Worm (Caenorhabditis elegans) whole organism, L4 larva: ENCODE results near the gene ets-8.

Experiments used
- D1046.2 ChIP-seq: fragments of 200-800 bp; sonication (Bioruptor generic); IDR thresholded peaks from 2 replicates; pipeline ENCODE4 v1.3.6; 2022; ENCODE audit warnings: missing genetic modification characterization, missing compliant biosample characterization
- F26F4.8 ChIP-seq: fragments of 200-800 bp; sonication (Bioruptor generic); conservative IDR thresholded peaks from 2 replicates; pipeline ENCODE4 v1.3.6; 2022; ENCODE audit warnings: missing genetic modification characterization, missing compliant biosample characterization
- ZK546.5 ChIP-seq, 2 experiments: sonication (generic microtip); optimal IDR thresholded peaks; 2 replicates each; lab custom pipeline; 2017; ENCODE audit warnings: missing biosample characterization in 2 of 2, missing genetic modification characterization in 2 of 2
- aly-2 ChIP-seq: sonication (generic microtip); optimal IDR thresholded peaks from 2 replicates; lab custom pipeline; 2018; ENCODE audit warnings: missing biosample characterization, missing genetic modification characterization
- arid-1 ChIP-seq: fragments of 200-800 bp; sonication (Bioruptor generic); conservative IDR thresholded peaks from 2 replicates; pipeline ENCODE4 v1.3.6; 2022; ENCODE audit warnings: missing genetic modification reagents, missing genetic modification characterization, missing compliant biosample characterization
- ces-1 ChIP-seq: fragments of 150-350 bp; sonication (generic microtip); optimal IDR thresholded peaks from 4 replicates; lab custom pipeline; 2014; ENCODE audit warnings: missing biosample characterization, missing genetic modification reagents, missing genetic modification characterization
- daf-16 ChIP-seq, 3 experiments: sonication (generic microtip); optimal IDR thresholded peaks; 2 replicates each; lab custom pipeline; 2016 to 2017; ENCODE audit warnings: missing genetic modification characterization in 3 of 3, missing genetic modification reagents in 3 of 3, mild to moderate bottlenecking in 2 of 3, missing compliant biosample characterization in 2 of 3, missing biosample characterization in 1 of 3, moderate library complexity in 1 of 3
- daf-8 ChIP-seq: fragments of 200-800 bp; sonication (Bioruptor generic); IDR thresholded peaks from 2 replicates; pipeline ENCODE4 v1.3.6; 2022; ENCODE audit warnings: missing genetic modification characterization, missing compliant biosample characterization
- egl-43 ChIP-seq: fragments of 200-800 bp; sonication (Bioruptor generic); IDR thresholded peaks from 2 replicates; pipeline ENCODE4 v1.3.6; 2022; ENCODE audit warnings: missing genetic modification reagents, missing genetic modification characterization, missing compliant biosample characterization
- fos-1 ChIP-seq: fragments of 150-350 bp; optimal IDR thresholded peaks from 2 replicates; lab custom pipeline; 2014; ENCODE audit warnings: missing biosample characterization, missing genetic modification characterization
- hmg-1.1 ChIP-seq: fragments of 200-800 bp; sonication (Bioruptor generic); IDR thresholded peaks from 2 replicates; pipeline ENCODE4 v1.3.6; 2022; ENCODE audit warnings: missing genetic modification reagents, missing genetic modification characterization, missing compliant biosample characterization
- lin-13 ChIP-seq: fragments of 150-350 bp; optimal IDR thresholded peaks from 2 replicates; lab custom pipeline; 2014; ENCODE audit warnings: missing biosample characterization, missing genetic modification reagents, missing genetic modification characterization
- lin-29 ChIP-seq: fragments of 200-800 bp; sonication (Bioruptor generic); IDR thresholded peaks from 2 replicates; pipeline ENCODE4 v1.3.6; 2022; ENCODE audit warnings: missing genetic modification reagents, missing genetic modification characterization, missing compliant biosample characterization
- mdt-29 ChIP-seq: fragments of 200-800 bp; sonication (Bioruptor generic); IDR thresholded peaks from 2 replicates; pipeline ENCODE4 v1.3.6; 2022; ENCODE audit warnings: missing genetic modification reagents, missing genetic modification characterization, missing compliant biosample characterization
- mxl-3 ChIP-seq: fragments of 200-800 bp; sonication (Bioruptor generic); optimal IDR thresholded peaks from 2 replicates; lab custom pipeline; 2018; ENCODE audit warnings: mild to moderate bottlenecking, missing genetic modification characterization, missing compliant biosample characterization
- nhr-102 ChIP-seq: sonication (generic microtip); optimal IDR thresholded peaks from 2 replicates; lab custom pipeline; 2016; ENCODE audit warnings: mild to moderate bottlenecking, missing genetic modification characterization, moderate library complexity, missing compliant biosample characterization
- set-16 ChIP-seq: fragments of 200-800 bp; sonication (Bioruptor generic); IDR thresholded peaks from 2 replicates; pipeline ENCODE4 v1.3.6; 2022; ENCODE audit warnings: missing genetic modification reagents, missing genetic modification characterization, missing compliant biosample characterization
- vab-7 ChIP-seq: fragments of 200-800 bp; sonication (Bioruptor generic); IDR thresholded peaks from 2 replicates; pipeline ENCODE4 v1.3.6; 2022; ENCODE audit warnings: missing genetic modification reagents, missing genetic modification characterization, missing compliant biosample characterization
- ztf-7 ChIP-seq: fragments of 150-350 bp; optimal IDR thresholded peaks from 2 replicates; lab custom pipeline; 2014; ENCODE audit warnings: missing biosample characterization, missing genetic modification characterization

The ets-8 gene

ce11 chrIV:1121511-1121910 is 38.8 kb downstream of the ets-8 start:
- TF ChIP-seq fos-1 (tag; lab: Kevin White, UChicago) (no peak), set-16 (GFP tag; lab: Robert Waterston, UW) (peak; percentile 91), egl-43 (GFP tag; lab: Robert Waterston, UW) (0 out of 2 replicates have a peak, but pooled peaks have one; percentile 37)

DNA sequence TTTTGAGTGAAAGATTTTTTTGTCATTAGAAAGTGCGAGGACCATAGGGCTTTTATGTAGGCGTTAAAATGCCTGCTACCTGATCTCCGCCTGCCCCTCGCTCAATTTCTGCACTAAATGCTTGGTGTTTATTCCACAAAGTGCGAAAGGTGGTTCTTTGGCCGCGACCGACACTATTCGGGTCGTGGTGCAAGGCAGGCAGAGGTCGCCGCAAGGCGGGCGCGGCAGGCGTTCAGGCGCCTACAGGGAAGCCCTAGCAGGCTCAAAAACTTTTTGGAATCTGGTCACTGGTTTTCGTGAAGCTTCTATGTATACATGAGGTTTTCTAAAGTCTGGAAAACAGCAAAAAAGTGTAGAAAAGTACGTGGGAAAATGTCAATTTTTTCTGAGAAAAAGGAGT is 39.4 kb downstream of the ets-8 start:
- TF ChIP-seq D1046.2 = peak; percentile 85; the same call in 1 of the 2 replicates
- TF ChIP-seq aly-2 (tag; lab: Kevin White, UChicago) = no peak
- no peak for TF ChIP-seq ZK546.5 (tag; optimal IDR thresholded peaks at IDR 0.05; lab: Kevin White, UChicago)
- TF ChIP-seq set-16 (GFP tag; lab: Robert Waterston, UW) = peak; percentile 61
- 0 out of 2 replicates have a peak, but pooled peaks have one; percentile 22 for TF ChIP-seq egl-43 (GFP tag; lab: Robert Waterston, UW)
- TF ChIP-seq F26F4.8 (GFP tag; lab: Robert Waterston, UW) = 0 out of 2 replicates have a peak, but pooled peaks have one; percentile 49
- no peak for TF ChIP-seq mxl-3
- TF ChIP-seq mdt-29 = no peak
- no peak for TF ChIP-seq arid-1

DNA sequence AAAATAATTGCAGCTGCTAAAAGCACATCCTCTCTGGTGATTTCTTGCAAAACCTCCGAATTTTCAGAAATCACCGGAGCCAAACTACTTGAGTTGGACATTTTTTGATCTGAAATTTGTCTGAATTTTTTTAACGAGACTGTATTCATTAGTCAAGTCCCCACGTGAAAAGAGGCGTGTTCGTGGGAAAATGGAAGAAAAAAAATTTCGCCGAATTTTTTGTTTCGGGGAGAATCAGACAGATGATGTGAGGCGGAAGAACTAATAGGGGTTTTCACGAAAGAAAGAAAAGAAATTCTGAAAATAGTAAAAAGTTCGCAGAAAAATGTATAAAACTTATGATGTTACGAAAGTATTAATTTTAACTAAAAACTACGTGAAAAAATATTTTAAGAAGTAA is 41.7 kb downstream of the ets-8 start, which contains the start of gene srx-13:
TSS of gene srx-13 (minus strand) at position 101 of the 400 bp plus-strand sequence.
- TF ChIP-seq aly-2 (tag; lab: Kevin White, UChicago) = no peak
- no peak for TF ChIP-seq nhr-102 (tag; lab: Kevin White, UChicago)

DNA sequence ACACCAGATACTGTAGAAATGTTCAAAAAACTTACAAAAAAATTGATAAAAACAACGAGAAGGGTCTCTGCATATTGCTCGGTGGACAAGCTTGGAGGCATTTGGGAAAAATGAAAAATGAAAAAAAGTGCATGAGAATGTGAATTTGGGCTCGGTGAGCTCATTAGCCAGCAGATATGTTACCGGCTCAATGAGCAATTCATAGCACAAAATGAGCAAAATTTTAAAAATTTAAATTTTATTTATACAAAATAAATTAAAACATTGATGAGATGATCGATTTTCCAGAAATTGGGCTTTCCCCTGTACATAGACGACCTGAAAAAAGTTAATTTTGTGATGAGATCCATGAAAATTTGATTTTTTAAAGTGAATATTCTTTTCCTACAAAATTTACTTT is 46.6 kb downstream of the ets-8 start, which contains the start of gene srx-14:
TSS of gene srx-14 (minus strand) at position 101 of the 400 bp plus-strand sequence.
- TF ChIP-seq ces-1 (GFP tag; lab: Kevin White, UChicago) (no peak), lin-13 (GFP tag; lab: Kevin White, UChicago) (no peak), lin-29 (no peak), vab-7 (GFP tag; lab: Robert Waterston, UW) (no peak), ztf-7 (tag; lab: Kevin White, UChicago) (no peak)

DNA sequence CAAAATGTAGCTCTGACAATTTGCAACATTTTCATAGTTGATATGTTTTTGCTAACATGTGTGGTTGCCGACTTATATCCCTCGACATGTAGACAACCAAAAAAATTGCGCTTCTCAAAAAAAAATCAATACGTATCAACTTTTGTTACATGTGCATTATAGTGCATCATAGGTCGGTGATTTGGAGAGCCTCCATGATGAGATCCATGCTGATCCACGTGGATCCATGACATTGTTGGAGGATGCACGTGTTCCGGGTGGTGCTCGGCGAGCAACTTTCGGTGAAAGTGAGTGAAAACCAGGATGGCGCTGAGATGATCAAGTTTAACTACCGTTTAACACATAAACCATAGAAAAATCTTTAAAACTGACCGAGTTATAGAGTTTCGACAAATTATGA is 49.3 kb downstream of the ets-8 start:
- TF ChIP-seq hmg-1.1 (peak; percentile 9; the same call in 1 of the 2 replicates), daf-8 (GFP tag; lab: Robert Waterston, UW) (no peak), daf-16 (GFP tag; optimal IDR thresholded peaks at IDR 0.05; lab: Kevin White, UChicago) (peak in 1 of 2 experiments; percentile 82), daf-16 (tag; optimal IDR thresholded peaks at IDR 0.05; lab: Kevin White, UChicago) (no peak)
